Worm (Caenorhabditis elegans) whole organism, L1 larva: ENCODE results near the gene Y39E4B.5.

Experiments used
- alr-1 ChIP-seq: fragments of 200-800 bp; sonication (Bioruptor generic); optimal IDR thresholded peaks from 2 replicates; lab custom pipeline; 2018; ENCODE audit warnings: borderline replicate concordance, mild to moderate bottlenecking, missing genetic modification characterization, missing compliant biosample characterization
- elt-2 ChIP-seq: sonication (generic microtip); optimal IDR thresholded peaks from 2 replicates; lab custom pipeline; 2016; ENCODE audit warnings: missing genetic modification characterization, mild to moderate bottlenecking, inconsistent platforms, missing compliant biosample characterization, missing genetic modification reagents
- elt-3 ChIP-seq, 6 experiments: fragments of 150-350 bp in 1 of 6; sonication (generic microtip); optimal IDR thresholded peaks; 2 replicates each; lab custom pipeline; 2017 to 2018; ENCODE audit warnings: missing biosample characterization in 6 of 6, missing genetic modification characterization in 6 of 6, inconsistent platforms in 1 of 6
- fkh-10 ChIP-seq: sonication (generic microtip); optimal IDR thresholded peaks from 2 replicates; lab custom pipeline; 2017; ENCODE audit warnings: missing biosample characterization, missing genetic modification reagents, missing genetic modification characterization
- fos-1 ChIP-seq: fragments of 150-350 bp; optimal IDR thresholded peaks from 2 replicates; lab custom pipeline; 2014; ENCODE audit warnings: missing biosample characterization, missing genetic modification characterization
- lin-13 ChIP-seq: fragments of 150-350 bp; optimal IDR thresholded peaks from 2 replicates; lab custom pipeline; 2014; ENCODE audit warnings: missing biosample characterization, missing genetic modification reagents, missing genetic modification characterization
- lir-3 ChIP-seq: sonication (generic microtip); optimal IDR thresholded peaks from 2 replicates; lab custom pipeline; 2016; ENCODE audit warnings: mild to moderate bottlenecking, missing genetic modification characterization, moderate library complexity, missing compliant biosample characterization; ENCODE audit not compliant: poor library complexity
- lsy-2 ChIP-seq, 2 experiments: fragments of 150-350 bp; optimal IDR thresholded peaks; 2 replicates each; lab custom pipeline; 2014; ENCODE audit warnings: missing biosample characterization in 2 of 2, missing genetic modification characterization in 2 of 2
- skn-1 ChIP-seq: fragments of 150-350 bp; optimal IDR thresholded peaks from 2 replicates; lab custom pipeline; 2014; ENCODE audit warnings: missing biosample characterization, missing genetic modification characterization
- snpc-4 ChIP-seq: fragments of 150-350 bp; optimal IDR thresholded peaks from 2 replicates; lab custom pipeline; 2014; ENCODE audit warnings: missing biosample characterization, missing genetic modification characterization
- sptf-1 ChIP-seq: fragments of 150-350 bp; optimal IDR thresholded peaks from 2 replicates; lab custom pipeline; 2014; ENCODE audit warnings: missing biosample characterization, missing genetic modification characterization
- unc-130 ChIP-seq: fragments of 150-350 bp; optimal IDR thresholded peaks from 2 replicates; lab custom pipeline; 2017; ENCODE audit warnings: missing biosample characterization, missing genetic modification characterization, inconsistent platforms
- unc-30 ChIP-seq: sonication (generic microtip); optimal IDR thresholded peaks from 2 replicates; lab custom pipeline; 2017; ENCODE audit warnings: missing biosample characterization, missing genetic modification characterization
- ztf-4 ChIP-seq: fragments of 150-350 bp; optimal IDR thresholded peaks from 2 replicates; lab custom pipeline; 2014; ENCODE audit warnings: missing biosample characterization, missing genetic modification characterization

ce11 chrIII:13213111-13213510 is 43.4 kb downstream of the Y39E4B.5 start:
- TF ChIP-seq lin-13 (GFP tag; lab: Kevin White, UChicago) (no peak), alr-1 (no peak), lsy-2 (tag; optimal IDR thresholded peaks at IDR 0.05; lab: Kevin White, UChicago) (no peak), elt-3 (tag; optimal IDR thresholded peaks at IDR 0.05; lab: Kevin White, UChicago) (no peak), fos-1 (tag; lab: Kevin White, UChicago) (no peak), sptf-1 (tag; lab: Kevin White, UChicago) (no peak), fkh-10 (GFP tag; lab: Kevin White, UChicago) (no peak), unc-130 (tag; lab: Kevin White, UChicago) (no peak), snpc-4 (tag; lab: Kevin White, UChicago) (no peak), skn-1 (no peak), lir-3 (no peak), ztf-4 (tag; lab: Kevin White, UChicago) (no peak), elt-2 (tag; lab: Kevin White, UChicago) (no peak), unc-30 (no peak)
